Worm (Caenorhabditis elegans) whole organism, L2 larva: ENCODE data around the gene F59B1.4.

Source experiments
- aly-2 ChIP-seq: fragments of 150-350 bp; optimal IDR thresholded peaks from 2 replicates; lab custom pipeline; 2014; ENCODE audit warnings: missing biosample characterization, missing genetic modification characterization
- nhr-10 ChIP-seq: sonication (generic microtip); optimal IDR thresholded peaks from 2 replicates; lab custom pipeline; 2017; ENCODE audit warnings: missing biosample characterization, missing genetic modification characterization
- zag-1 ChIP-seq: fragments of 150-350 bp; optimal IDR thresholded peaks from 2 replicates; lab custom pipeline; 2014; ENCODE audit warnings: missing biosample characterization, missing genetic modification characterization

DNA sequence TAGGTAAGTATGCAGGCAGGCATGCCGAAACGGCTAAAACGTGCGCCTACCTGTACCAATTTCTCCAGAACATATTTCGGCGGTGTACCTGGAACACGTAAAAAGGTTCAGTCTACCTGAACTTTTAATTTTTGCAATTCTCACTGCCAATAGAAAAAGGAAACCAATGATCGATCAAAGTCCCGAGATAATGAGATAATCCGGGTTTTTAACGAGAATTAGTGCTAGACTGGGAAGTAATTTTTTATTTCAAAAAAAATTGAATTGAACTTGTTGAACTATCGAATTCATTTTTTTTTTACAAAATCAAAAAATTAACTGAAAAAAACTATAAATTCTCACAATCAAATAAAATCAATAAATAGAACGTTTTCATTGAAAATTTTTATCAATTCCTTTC, 26.3 kb downstream of the F59B1.4 start, which contains the start of gene T22F3.7:
- TF ChIP-seq aly-2 (tag; lab: Kevin White, UChicago) (no peak), nhr-10 (tag; lab: Kevin White, UChicago) (no peak), zag-1 (tag; lab: Kevin White, UChicago) (no peak)
